Fruit fly (Drosophila melanogaster) whole organism, embryonic: ENCODE data around the gene hiro.

Source experiments
- Ada2b ChIP-seq: fragments of 200-800 bp; sonication (Bioruptor generic); IDR thresholded peaks from 2 replicates; pipeline ENCODE4 v1.3.6; 2022; ENCODE audit warnings: missing biosample characterization, missing genetic modification characterization
- Blimp-1 ChIP-seq: fragments of 200-800 bp; sonication (Bioruptor generic); optimal IDR thresholded peaks from 3 replicates; lab custom pipeline; 2018; ENCODE audit warnings: missing biosample characterization, missing genetic modification characterization, mild to moderate bottlenecking, moderate library complexity, missing genetic modification reagents
- CG11093 ChIP-seq: fragments of 200-800 bp; sonication (Bioruptor generic); IDR thresholded peaks from 3 replicates; pipeline ENCODE4 v1.3.6; 2022; ENCODE audit warnings: missing biosample characterization, missing genetic modification characterization
- CG11247 ChIP-seq: fragments of 200-800 bp; sonication (Bioruptor generic); IDR thresholded peaks from 2 replicates; pipeline ENCODE4 v1.3.6; 2022; ENCODE audit warnings: missing biosample characterization, missing genetic modification characterization
- CG13123 ChIP-seq: fragments of 200-800 bp; sonication (Bioruptor generic); optimal IDR thresholded peaks from 2 replicates; lab custom pipeline; 2016; ENCODE audit warnings: missing biosample characterization, missing genetic modification characterization
- CG13624 ChIP-seq: fragments of 200-800 bp; sonication (Bioruptor generic); optimal IDR thresholded peaks from 2 replicates; lab custom pipeline; 2016; ENCODE audit warnings: missing biosample characterization, missing genetic modification characterization
- CG14965 ChIP-seq: fragments of 200-800 bp; sonication (Bioruptor generic); optimal IDR thresholded peaks from 2 replicates; lab custom pipeline; 2016; ENCODE audit warnings: missing biosample characterization, missing genetic modification characterization, borderline replicate concordance
- CG17912 ChIP-seq: fragments of 200-800 bp; sonication (Bioruptor generic); optimal IDR thresholded peaks from 2 replicates; lab custom pipeline; 2018; ENCODE audit warnings: missing biosample characterization, mild to moderate bottlenecking, missing genetic modification characterization
- CG18011 ChIP-seq: fragments of 200-800 bp; sonication (Bioruptor generic); optimal IDR thresholded peaks from 2 replicates; lab custom pipeline; 2017; ENCODE audit warnings: missing biosample characterization, missing genetic modification characterization, mild to moderate bottlenecking, moderate library complexity, missing genotype
- CG2116 ChIP-seq: fragments of 200-800 bp; sonication (Bioruptor generic); optimal IDR thresholded peaks from 3 replicates; lab custom pipeline; 2018; ENCODE audit warnings: missing biosample characterization, mild to moderate bottlenecking, missing genetic modification characterization
- CG2199 ChIP-seq: fragments of 200-800 bp; sonication (Bioruptor generic); IDR thresholded peaks from 3 replicates; pipeline ENCODE4 v1.3.6; 2022; ENCODE audit warnings: missing biosample characterization, missing genetic modification characterization
- CG2678 ChIP-seq: fragments of 200-800 bp; sonication (Bioruptor generic); optimal IDR thresholded peaks from 3 replicates; lab custom pipeline; 2019; ENCODE audit warnings: missing biosample characterization, mild to moderate bottlenecking, missing genetic modification characterization, moderate library complexity
- CG5245 ChIP-seq: fragments of 200-800 bp; sonication (Bioruptor generic); optimal IDR thresholded peaks from 3 replicates; lab custom pipeline; 2016; ENCODE audit warnings: missing biosample characterization, missing genetic modification characterization
- CG8765 ChIP-seq: fragments of 200-800 bp; sonication (Bioruptor generic); IDR thresholded peaks from 2 replicates; pipeline ENCODE4 v1.3.6; 2022; ENCODE audit warnings: missing biosample characterization, missing genetic modification characterization
- CG8924 ChIP-seq: fragments of 200-800 bp; optimal IDR thresholded peaks from 3 replicates; lab custom pipeline; 2019; ENCODE audit warnings: missing biosample characterization, mild to moderate bottlenecking, missing genetic modification characterization, moderate library complexity
- CG9876 ChIP-seq: fragments of 200-800 bp; sonication (Bioruptor generic); optimal IDR thresholded peaks from 2 replicates; lab custom pipeline; 2016; ENCODE audit warnings: missing biosample characterization, missing genetic modification characterization
- CoRest ChIP-seq: fragments of 200-800 bp; sonication (Bioruptor generic); optimal IDR thresholded peaks from 3 replicates; lab custom pipeline; 2018; ENCODE audit warnings: missing biosample characterization, mild to moderate bottlenecking, missing genetic modification characterization, moderate library complexity
- D19A ChIP-seq: fragments of 200-800 bp; optimal IDR thresholded peaks from 3 replicates; lab custom pipeline; 2019; ENCODE audit warnings: missing biosample characterization, mild to moderate bottlenecking, missing genetic modification characterization, moderate library complexity
- Deaf1 ChIP-seq: fragments of 200-800 bp; optimal IDR thresholded peaks from 3 replicates; lab custom pipeline; 2019; ENCODE audit warnings: missing biosample characterization, mild to moderate bottlenecking, missing genetic modification characterization, moderate library complexity
- Doc3 ChIP-seq: fragments of 200-800 bp; sonication (Bioruptor generic); IDR thresholded peaks from 3 replicates; pipeline ENCODE4 v1.3.6; 2022; ENCODE audit warnings: missing biosample characterization, missing genetic modification characterization; ENCODE audit not compliant: partially characterized antibody
- ERR ChIP-seq: fragments of 200-800 bp; sonication (Bioruptor generic); optimal IDR thresholded peaks from 2 replicates; lab custom pipeline; 2016; ENCODE audit warnings: missing biosample characterization, missing genetic modification characterization
- Ets97D ChIP-seq: fragments of 200-800 bp; sonication (Bioruptor generic); optimal IDR thresholded peaks from 3 replicates; lab custom pipeline; 2016; ENCODE audit warnings: missing biosample characterization, missing genetic modification characterization
- Fer1 ChIP-seq: fragments of 200-800 bp; sonication (Bioruptor generic); optimal IDR thresholded peaks from 2 replicates; lab custom pipeline; 2017; ENCODE audit warnings: missing biosample characterization, mild to moderate bottlenecking, missing genetic modification characterization
- HHEX ChIP-seq: fragments of 200-800 bp; sonication (Bioruptor generic); optimal IDR thresholded peaks from 3 replicates; lab custom pipeline; 2017; ENCODE audit warnings: missing biosample characterization, mild to moderate bottlenecking, missing genetic modification characterization, missing genetic modification reagents
- NFAT ChIP-seq: fragments of 200-800 bp; sonication (Bioruptor generic); IDR thresholded peaks from 2 replicates; pipeline ENCODE4 v1.3.6; 2022; ENCODE audit warnings: missing biosample characterization, missing genetic modification characterization
- Oli ChIP-seq: fragments of 200-800 bp; sonication (Bioruptor generic); optimal IDR thresholded peaks from 2 replicates; lab custom pipeline; 2018; ENCODE audit warnings: missing biosample characterization, mild to moderate bottlenecking, missing genetic modification characterization, moderate library complexity
- Sox100B ChIP-seq: fragments of 200-800 bp; sonication (Bioruptor generic); optimal IDR thresholded peaks from 3 replicates; lab custom pipeline; 2018; ENCODE audit warnings: missing biosample characterization, mild to moderate bottlenecking, missing genetic modification characterization
- TFAM ChIP-seq: fragments of 200-800 bp; sonication (Bioruptor generic); optimal IDR thresholded peaks from 2 replicates; lab custom pipeline; 2017; ENCODE audit warnings: missing biosample characterization, missing genetic modification characterization, inconsistent platforms
- abd-A ChIP-seq: fragments of 200-800 bp; sonication (Bioruptor generic); optimal IDR thresholded peaks from 3 replicates; lab custom pipeline; 2019; ENCODE audit warnings: missing biosample characterization, mild to moderate bottlenecking, missing genetic modification characterization, moderate library complexity
- cg ChIP-seq: fragments of 200-800 bp; sonication (Bioruptor generic); optimal IDR thresholded peaks from 3 replicates; lab custom pipeline; 2019; ENCODE audit warnings: missing biosample characterization, mild to moderate bottlenecking, missing genetic modification characterization, moderate library complexity
- chif ChIP-seq, 2 experiments: fragments of 200-800 bp; sonication (Bioruptor generic); optimal IDR thresholded peaks; 3 replicates each; lab custom pipeline; 2016; ENCODE audit warnings: missing biosample characterization in 2 of 2, missing genetic modification characterization in 2 of 2
- corto ChIP-seq: fragments of 200-800 bp; sonication (Bioruptor generic); optimal IDR thresholded peaks from 2 replicates; lab custom pipeline; 2016; ENCODE audit warnings: missing biosample characterization, mild to moderate bottlenecking, missing genetic modification characterization, moderate library complexity
- dimm ChIP-seq: fragments of 200-800 bp; sonication (Bioruptor generic); IDR thresholded peaks from 2 replicates; pipeline ENCODE4 v1.3.6; 2022; ENCODE audit warnings: missing biosample characterization, missing genetic modification characterization
- eve ChIP-seq, 2 experiments: fragments of >200 bp; optimal IDR thresholded peaks; 2 replicates each; lab custom pipeline; 2017; ENCODE audit warnings: missing biosample characterization in 2 of 2, missing genetic modification characterization in 2 of 2
- fd102C ChIP-seq: fragments of 200-800 bp; sonication (Bioruptor generic); optimal IDR thresholded peaks from 2 replicates; lab custom pipeline; 2018; ENCODE audit warnings: missing biosample characterization, mild to moderate bottlenecking, missing genetic modification characterization, moderate library complexity
- fd3F ChIP-seq: fragments of 200-800 bp; sonication (Bioruptor generic); optimal IDR thresholded peaks from 2 replicates; lab custom pipeline; 2018; ENCODE audit warnings: missing biosample characterization, mild to moderate bottlenecking, missing genetic modification characterization, moderate library complexity
- gfzf ChIP-seq: fragments of 200-800 bp; sonication (Bioruptor generic); optimal IDR thresholded peaks from 2 replicates; lab custom pipeline; 2016; ENCODE audit warnings: missing biosample characterization, mild to moderate bottlenecking, missing genetic modification characterization, moderate library complexity
- hb ChIP-seq: fragments of 200-800 bp; sonication (Bioruptor generic); IDR thresholded peaks from 3 replicates; pipeline ENCODE4 v1.3.6; 2022; ENCODE audit warnings: missing biosample characterization, missing genetic modification characterization; ENCODE audit not compliant: partially characterized antibody
- her ChIP-seq: fragments of 200-800 bp; sonication (Bioruptor generic); optimal IDR thresholded peaks from 2 replicates; lab custom pipeline; 2016; ENCODE audit warnings: missing biosample characterization, missing genetic modification characterization
- ind ChIP-seq: fragments of 200-800 bp; sonication (Bioruptor generic); optimal IDR thresholded peaks from 3 replicates; lab custom pipeline; 2016; ENCODE audit warnings: missing biosample characterization, missing genetic modification characterization
- jigr1 ChIP-seq: fragments of 200-800 bp; sonication (Bioruptor generic); IDR thresholded peaks from 3 replicates; pipeline ENCODE4 v1.3.6; 2022; ENCODE audit warnings: missing biosample characterization, missing genetic modification characterization
- klu ChIP-seq: fragments of 200-800 bp; sonication (Bioruptor generic); IDR thresholded peaks from 2 replicates; pipeline ENCODE4 v1.3.6; 2022; ENCODE audit warnings: missing biosample characterization, missing genetic modification characterization
- repo ChIP-seq: fragments of 200-800 bp; sonication (Bioruptor generic); optimal IDR thresholded peaks from 2 replicates; lab custom pipeline; 2016; ENCODE audit warnings: missing biosample characterization, missing genetic modification characterization
- scrt ChIP-seq: fragments of 200-800 bp; sonication (Bioruptor generic); optimal IDR thresholded peaks from 2 replicates; lab custom pipeline; 2018; ENCODE audit warnings: missing biosample characterization, mild to moderate bottlenecking, missing genetic modification characterization, moderate library complexity
- sens ChIP-seq: fragments of 200-800 bp; sonication (Bioruptor generic); peaks from one replicate; lab custom pipeline; 2016; ENCODE audit warnings: missing biosample characterization, missing genetic modification characterization
- shn ChIP-seq: fragments of 200-800 bp; sonication (Bioruptor generic); optimal IDR thresholded peaks from 3 replicates; lab custom pipeline; 2016; ENCODE audit warnings: missing biosample characterization, missing genetic modification characterization
- sna ChIP-seq: fragments of 200-800 bp; sonication (Bioruptor generic); IDR thresholded peaks from 2 replicates; pipeline ENCODE4 v1.3.6; 2022; ENCODE audit warnings: missing biosample characterization, missing genetic modification characterization; ENCODE audit not compliant: partially characterized antibody
- tna ChIP-seq: fragments of 200-800 bp; sonication (Bioruptor generic); IDR thresholded peaks from 2 replicates; pipeline ENCODE4 v1.3.6; 2022; ENCODE audit warnings: missing biosample characterization, missing genetic modification characterization; ENCODE audit not compliant: partially characterized antibody
- wor ChIP-seq: fragments of 200-800 bp; sonication (Bioruptor generic); IDR thresholded peaks from 2 replicates; pipeline ENCODE4 v1.3.6; 2022; ENCODE audit warnings: missing biosample characterization, missing genetic modification characterization

The hiro gene

DNA sequence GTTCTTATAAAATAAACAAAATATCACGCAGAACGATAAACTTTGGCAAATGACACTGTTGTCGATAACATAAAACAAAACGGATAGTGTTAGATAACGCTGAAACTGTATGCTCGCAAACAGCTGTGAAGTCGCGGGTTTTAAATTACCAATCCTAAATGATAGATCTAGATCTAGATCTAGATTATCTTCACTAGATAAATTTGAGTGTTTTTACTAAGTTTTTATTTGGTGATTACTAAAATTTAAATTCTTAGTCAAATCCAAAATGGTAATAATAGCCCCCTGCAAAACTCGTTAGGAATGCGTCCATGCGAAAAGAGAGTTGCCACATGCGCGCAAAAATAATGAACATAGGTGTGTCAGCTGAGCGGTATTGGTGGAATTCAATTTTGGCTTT, 33.7 kb downstream of the hiro start, which contains the start of the genes MED30 and Rev1 (continued):
- TF ChIP-seq NFAT (GFP tag; lab: Robert Waterston, UW) (peak; percentile 96), CG17912 (GFP tag; lab: Kevin White, UChicago) (peak; percentile 63), ind (GFP tag; lab: Kevin White, UChicago) (peak; percentile 96), ERR (peak; percentile 94), CG14965 (GFP tag; lab: Kevin White, UChicago) (peak; percentile 35), CG13624 (peak; percentile 98), TFAM (GFP tag; lab: Kevin White, UChicago) (peak; percentile 30), Fer1 (peak; percentile 95), jigr1 (GFP tag; lab: Robert Waterston, UW) (0 out of 3 replicates have a peak, but pooled peaks have one; percentile 6), abd-A (tag; lab: Kevin White, UChicago) (no peak), scrt (GFP tag; lab: Kevin White, UChicago) (peak; percentile 81), CG5245 (GFP tag; lab: Kevin White, UChicago) (peak; percentile 94), CG11093 (peak; percentile 79), dimm (GFP tag; lab: Robert Waterston, UW) (peak; percentile 68; the same call in 1 of the 2 replicates), CG9876 (GFP tag; lab: Kevin White, UChicago) (peak; percentile 94), wor (GFP tag; lab: Robert Waterston, UW) (peak; percentile 75), her (GFP tag; lab: Kevin White, UChicago) (peak; percentile 95), chif (GFP tag; optimal IDR thresholded peaks at IDR 0.05; lab: Kevin White, UChicago) (peak; percentile 93 to 95), CG8765 (GFP tag; lab: Robert Waterston, UW) (peak; percentile 80), CoRest (tag; lab: Kevin White, UChicago) (peak; percentile 92), gfzf (peak; percentile 48), Oli (tag; lab: Kevin White, UChicago) (peak; percentile 88), Blimp-1 (peak; percentile 87), corto (GFP tag; lab: Kevin White, UChicago) (peak; percentile 57), Ets97D (GFP tag; lab: Kevin White, UChicago) (peak; percentile 93), tna (GFP tag; lab: Robert Waterston, UW) (peak; percentile 19; the same call in 1 of the 2 replicates), cg (GFP tag; lab: Kevin White, UChicago) (no peak), repo (peak; percentile 95), CG13123 (GFP tag; lab: Kevin White, UChicago) (peak; percentile 91), CG2678 (tag; lab: Kevin White, UChicago) (peak; percentile 93), HHEX (GFP tag; lab: Kevin White, UChicago) (peak; percentile 90), Doc3 (GFP tag; lab: Robert Waterston, UW) (no peak), Ada2b (GFP tag; lab: Robert Waterston, UW) (peak; percentile 91), hb (no peak), sna (GFP tag; lab: Robert Waterston, UW) (peak; percentile 59; the same call in 1 of the 2 replicates), D19A (peak; percentile 79), CG2116 (GFP tag; lab: Kevin White, UChicago) (peak; percentile 96), CG8924 (tag; lab: Kevin White, UChicago) (peak; percentile 93), sens (GFP tag; lab: Kevin White, UChicago) (peak; percentile 99), Sox100B (GFP tag; lab: Kevin White, UChicago) (peak; percentile 83), CG2199 (GFP tag; lab: Robert Waterston, UW) (peak; percentile 93), klu (GFP tag; lab: Robert Waterston, UW) (peak; percentile 79), eve (GFP tag; optimal IDR thresholded peaks at IDR 0.05; lab: Kevin White, UChicago) (no peak), fd102C (GFP tag; lab: Kevin White, UChicago) (peak; percentile 37), CG18011 (GFP tag; lab: Kevin White, UChicago) (peak; percentile 89), fd3F (GFP tag; lab: Kevin White, UChicago) (peak; percentile 92), shn (GFP tag; lab: Kevin White, UChicago) (peak; percentile 97), CG11247 (peak; percentile 92), Deaf1 (peak; percentile 65)
